Worm (Caenorhabditis elegans): ENCODE results near the gene gst-37.

gst-37 gene

DNA sequence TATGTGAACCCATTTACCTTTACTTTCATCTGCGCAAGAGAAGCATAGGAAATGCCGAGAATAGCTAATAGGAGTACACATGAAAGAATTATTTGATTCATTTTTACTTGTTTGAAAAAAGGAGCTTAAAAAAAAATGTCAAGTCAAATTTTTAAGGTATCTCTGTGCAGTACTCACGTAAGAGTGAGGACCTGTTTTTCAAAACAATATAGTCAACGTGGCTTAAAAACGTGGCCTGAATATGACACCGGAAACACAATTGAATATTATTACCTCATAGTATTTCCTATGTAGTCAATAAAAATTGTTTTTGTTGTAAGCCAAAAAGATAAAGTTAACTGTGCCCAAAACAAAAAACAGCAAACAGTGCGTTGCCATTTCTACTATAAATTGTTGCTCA is 1.3 kb upstream of the gst-37 start, which contains the start of gene Y32G9A.12:
Gene Y32G9A.12 (minus strand): TSS at position 101 of the 400 bp plus-strand sequence.
- TF ChIP-seq ZK546.5 (tag; optimal IDR thresholded peaks at IDR 0.05) (no peak), nhr-67 (tag; optimal IDR thresholded peaks at IDR 0.05) (no peak), pqm-1 (tag; optimal IDR thresholded peaks at IDR 0.05) (no peak), ceh-28 (tag; optimal IDR thresholded peaks at IDR 0.05) (no peak), nhr-11 (tag; optimal IDR thresholded peaks at IDR 0.05) (no peak), nhr-25 (tag; optimal IDR thresholded peaks at IDR 0.05) (no peak), daf-12 (tag; optimal IDR thresholded peaks at IDR 0.05) (no peak), nhr-23 (tag; optimal IDR thresholded peaks at IDR 0.05) (no peak), elt-2 (tag; optimal IDR thresholded peaks at IDR 0.05) (no peak), elt-1 (tag; optimal IDR thresholded peaks at IDR 0.05) (no peak), skn-1 (tag; optimal IDR thresholded peaks at IDR 0.05) (no peak), fkh-2 (tag; optimal IDR thresholded peaks at IDR 0.05) (no peak), snpc-4 (tag; optimal IDR thresholded peaks at IDR 0.05) (no peak), ceh-9 (tag; optimal IDR thresholded peaks at IDR 0.05) (no peak), mml-1 (tag; optimal IDR thresholded peaks at IDR 0.05) (no peak), pha-4 (tag; optimal IDR thresholded peaks at IDR 0.05) (no peak)

ce11 chrV:1925487-1925886 is 4.1 kb downstream of the gst-37 start, which contains the start of gene T06A1.1:
T06A1.1 (minus strand) TSS chrV:1925587.
- TF ChIP-seq fkh-2 (tag; optimal IDR thresholded peaks at IDR 0.05): no peak
- no peak for TF ChIP-seq elt-2 (tag; optimal IDR thresholded peaks at IDR 0.05)
- TF ChIP-seq nhr-12 (tag; optimal IDR thresholded peaks at IDR 0.05): no peak
- no peak for TF ChIP-seq nhr-23 (tag; optimal IDR thresholded peaks at IDR 0.05)
- no peak for TF ChIP-seq nfya-1 (tag; optimal IDR thresholded peaks at IDR 0.05; ENCODE audit: insufficient read depth)
- TF ChIP-seq aly-2 (tag; optimal IDR thresholded peaks at IDR 0.05): no peak
- TF ChIP-seq egl-27 (tag; optimal IDR thresholded peaks at IDR 0.05): no peak
- no peak for TF ChIP-seq nhr-28 (tag; optimal IDR thresholded peaks at IDR 0.05)
- TF ChIP-seq lsy-12 (tag; optimal IDR thresholded peaks at IDR 0.05): no peak
- TF ChIP-seq nhr-11 (tag; optimal IDR thresholded peaks at IDR 0.05): no peak
- no peak for TF ChIP-seq lin-39 (tag; optimal IDR thresholded peaks at IDR 0.05)
- TF ChIP-seq hmg-11 (tag; optimal IDR thresholded peaks at IDR 0.05): no peak
- TF ChIP-seq nhr-43 (tag; optimal IDR thresholded peaks at IDR 0.05; ENCODE audit: poor library complexity, severe bottlenecking): no peak
- no peak for TF ChIP-seq ZK546.5 (tag; optimal IDR thresholded peaks at IDR 0.05)
- no peak for TF ChIP-seq ceh-9 (tag; optimal IDR thresholded peaks at IDR 0.05)
- TF ChIP-seq zag-1 (tag; optimal IDR thresholded peaks at IDR 0.05): no peak
- no peak for TF ChIP-seq R02D3.7 (tag; optimal IDR thresholded peaks at IDR 0.05)
- no peak for TF ChIP-seq mdl-1 (tag; optimal IDR thresholded peaks at IDR 0.05)
- TF ChIP-seq egl-5 (tag; optimal IDR thresholded peaks at IDR 0.05): no peak

DNA sequence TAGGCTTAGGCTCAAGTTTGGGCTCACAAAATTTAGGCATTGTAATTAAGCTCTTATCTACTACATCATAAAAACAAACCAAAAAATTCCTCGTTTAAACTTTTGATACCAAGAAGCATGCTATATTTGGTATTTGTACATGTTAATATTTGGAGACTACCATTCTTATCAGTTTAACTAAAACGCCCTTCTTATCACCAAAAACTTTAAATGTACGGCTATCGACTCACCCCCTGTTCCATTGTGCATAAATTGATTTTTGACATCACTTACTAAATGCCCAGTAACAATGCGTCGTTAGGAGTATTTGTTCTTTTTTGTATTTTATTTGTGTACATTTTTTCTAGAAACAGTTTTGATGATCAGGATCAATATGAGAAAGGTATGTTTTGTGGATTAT is 5.6 kb downstream of the gst-37 start, which contains the start of gene T06A1.5:
Gene T06A1.5 (plus strand): TSS at position 209 of the 400 bp plus-strand sequence.
- peak; percentile 89 for TF ChIP-seq pqm-1 (tag; optimal IDR thresholded peaks at IDR 0.05)
- TF ChIP-seq elt-2 (tag; optimal IDR thresholded peaks at IDR 0.05): peak; percentile 87
- no peak for TF ChIP-seq nhr-76 (tag; optimal IDR thresholded peaks at IDR 0.05)

DNA sequence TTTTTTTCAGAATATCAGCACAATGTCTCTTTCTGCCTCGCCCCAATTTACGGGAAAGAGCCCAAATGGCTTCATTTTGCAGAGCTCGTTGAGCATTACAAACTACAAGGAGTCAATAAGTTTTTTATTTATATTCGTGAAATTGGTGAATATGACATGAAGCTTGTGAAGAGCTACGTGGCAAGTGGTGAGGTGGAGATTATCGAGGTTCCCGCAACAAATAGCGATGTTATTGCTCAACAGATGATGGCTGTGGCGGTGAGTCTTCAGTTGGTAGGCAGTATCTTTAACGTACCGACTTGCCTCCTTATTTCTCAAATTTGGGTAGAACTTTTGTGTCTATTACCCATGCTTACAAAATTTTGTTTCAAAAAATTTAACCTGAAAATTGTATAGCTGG is 7.1 kb downstream of the gst-37 start:
- TF ChIP-seq pha-4 (tag; optimal IDR thresholded peaks at IDR 0.05): no peak
- no peak for TF ChIP-seq lsy-12 (tag; optimal IDR thresholded peaks at IDR 0.05)
- no peak for TF ChIP-seq nhr-77 (tag; optimal IDR thresholded peaks at IDR 0.05)
- no peak for TF ChIP-seq lin-39 (tag; optimal IDR thresholded peaks at IDR 0.05)
- no peak for TF ChIP-seq aly-2 (tag; optimal IDR thresholded peaks at IDR 0.05)
- no peak for TF ChIP-seq nhr-11 (tag; optimal IDR thresholded peaks at IDR 0.05)
- TF ChIP-seq pqm-1 (tag; optimal IDR thresholded peaks at IDR 0.05): no peak
- no peak for TF ChIP-seq ZK546.5 (tag; optimal IDR thresholded peaks at IDR 0.05)
- no peak for TF ChIP-seq nhr-67 (tag; optimal IDR thresholded peaks at IDR 0.05)
- no peak for TF ChIP-seq hmg-11 (tag; optimal IDR thresholded peaks at IDR 0.05)
- TF ChIP-seq fkh-2 (tag; optimal IDR thresholded peaks at IDR 0.05): no peak
- no peak for TF ChIP-seq ceh-82 (tag; optimal IDR thresholded peaks at IDR 0.05)
- no peak for TF ChIP-seq nfya-1 (tag; optimal IDR thresholded peaks at IDR 0.05; ENCODE audit: insufficient read depth)
- no peak for TF ChIP-seq fos-1 (tag; optimal IDR thresholded peaks at IDR 0.05)
- no peak for TF ChIP-seq ceh-28 (tag; optimal IDR thresholded peaks at IDR 0.05)
- no peak for TF ChIP-seq jun-1 (tag; optimal IDR thresholded peaks at IDR 0.05)
- TF ChIP-seq fkh-10 (GFP tag; optimal IDR thresholded peaks at IDR 0.05): no peak
